Worm (Caenorhabditis elegans): ENCODE results near the gene F10D2.10.

- TF ChIP-seq nhr-76 (tag; optimal IDR thresholded peaks at IDR 0.05): no peak
- no peak for TF ChIP-seq unc-39 (tag; optimal IDR thresholded peaks at IDR 0.05)
- no peak for TF ChIP-seq nhr-12 (tag; optimal IDR thresholded peaks at IDR 0.05)
- no peak for TF ChIP-seq sptf-1 (tag; optimal IDR thresholded peaks at IDR 0.05)
- no peak for TF ChIP-seq snpc-4 (tag; optimal IDR thresholded peaks at IDR 0.05)
- no peak for TF ChIP-seq elt-1 (tag; optimal IDR thresholded peaks at IDR 0.05; ENCODE audit: borderline replicate concordance, insufficient read depth)
- no peak for TF ChIP-seq ces-1 (GFP tag; optimal IDR thresholded peaks at IDR 0.05)
- TF ChIP-seq ztf-11 (tag; optimal IDR thresholded peaks at IDR 0.05): no peak
- no peak for TF ChIP-seq unc-62 (GFP tag; optimal IDR thresholded peaks at IDR 0.05)
- no peak for TF ChIP-seq nhr-237 (tag; optimal IDR thresholded peaks at IDR 0.05)
- no peak for TF ChIP-seq lin-13 (tag; optimal IDR thresholded peaks at IDR 0.05)
- no peak for TF ChIP-seq pha-4 (tag; optimal IDR thresholded peaks at IDR 0.05)
- TF ChIP-seq bed-3 (GFP tag; optimal IDR thresholded peaks at IDR 0.05): no peak
- TF ChIP-seq blmp-1 (tag; optimal IDR thresholded peaks at IDR 0.05): no peak
Observed at ce11 chrV:7138320-7138719, 17.7 kb downstream of the F10D2.10 start, which contains the start of gene str-112.

Data from whole organism, mixed stage, embryonic.